Worm (Caenorhabditis elegans) whole organism, L3 larva: ENCODE data around the gene pho-7.

Source experiments
- ZK546.5 ChIP-seq: sonication (generic microtip); optimal IDR thresholded peaks from 2 replicates; lab custom pipeline; 2017; ENCODE audit warnings: missing biosample characterization, missing genetic modification characterization
- aly-2 ChIP-seq: fragments of 150-350 bp; optimal IDR thresholded peaks from 2 replicates; lab custom pipeline; 2014; ENCODE audit warnings: missing biosample characterization, missing genetic modification characterization
- ceh-28 ChIP-seq: fragments of 150-350 bp; optimal IDR thresholded peaks from 2 replicates; lab custom pipeline; 2014; ENCODE audit warnings: missing biosample characterization, missing genetic modification reagents, missing genetic modification characterization
- ceh-82 ChIP-seq: fragments of 150-350 bp; optimal IDR thresholded peaks from 2 replicates; lab custom pipeline; 2014; ENCODE audit warnings: missing biosample characterization, missing genetic modification characterization
- ceh-9 ChIP-seq: sonication (generic microtip); optimal IDR thresholded peaks from 2 replicates; lab custom pipeline; 2018; ENCODE audit warnings: missing biosample characterization, missing genetic modification characterization
- daf-12 ChIP-seq: fragments of 150-350 bp; optimal IDR thresholded peaks from 2 replicates; lab custom pipeline; 2014; ENCODE audit warnings: missing biosample characterization, missing genetic modification reagents, missing genetic modification characterization
- egl-27 ChIP-seq: sonication (generic microtip); optimal IDR thresholded peaks from 4 replicates; lab custom pipeline; 2017; ENCODE audit warnings: missing biosample characterization, missing genetic modification reagents, missing genetic modification characterization
- elt-1 ChIP-seq: fragments of 150-350 bp; optimal IDR thresholded peaks from 2 replicates; lab custom pipeline; 2014; ENCODE audit warnings: missing biosample characterization, missing genetic modification characterization
- elt-2 ChIP-seq: sonication (generic microtip); optimal IDR thresholded peaks from 2 replicates; lab custom pipeline; 2016; ENCODE audit warnings: missing genetic modification reagents, mild to moderate bottlenecking, missing genetic modification characterization, missing compliant biosample characterization
- elt-3 ChIP-seq, 3 experiments: fragments of 150-350 bp in 1 of 3; sonication (generic microtip) in 2 of 3; optimal IDR thresholded peaks; 2 replicates in 2 of 3; 4 replicates in 1 of 3; lab custom pipeline; 2014 to 2017; ENCODE audit warnings: missing biosample characterization in 3 of 3, missing genetic modification characterization in 3 of 3
- eor-1 ChIP-seq, 2 experiments: fragments of 150-350 bp; optimal IDR thresholded peaks; 2 replicates each; lab custom pipeline; 2014 to 2018; ENCODE audit warnings: missing biosample characterization in 2 of 2, missing genetic modification characterization in 2 of 2
- fkh-2 ChIP-seq: fragments of 150-350 bp; optimal IDR thresholded peaks from 2 replicates; lab custom pipeline; 2014; ENCODE audit warnings: missing biosample characterization, missing genetic modification reagents, missing genetic modification characterization
- jun-1 ChIP-seq: fragments of 150-350 bp; optimal IDR thresholded peaks from 2 replicates; lab custom pipeline; 2014; ENCODE audit warnings: missing biosample characterization, missing genetic modification reagents, missing genetic modification characterization
- lin-39 ChIP-seq: fragments of 150-350 bp; optimal IDR thresholded peaks from 2 replicates; lab custom pipeline; 2018; ENCODE audit warnings: missing biosample characterization, missing genetic modification reagents, missing genetic modification characterization
- mdl-1 ChIP-seq: fragments of 150-350 bp; optimal IDR thresholded peaks from 2 replicates; lab custom pipeline; 2014; ENCODE audit warnings: missing biosample characterization, missing genetic modification characterization
- mml-1 ChIP-seq: fragments of 150-350 bp; sonication (generic microtip); optimal IDR thresholded peaks from 3 replicates; lab custom pipeline; 2014; ENCODE audit warnings: missing biosample characterization, missing genetic modification characterization
- nfya-1 ChIP-seq: sonication (generic microtip); optimal IDR thresholded peaks from 2 replicates; lab custom pipeline; 2017; ENCODE audit warnings: missing genetic modification characterization, mild to moderate bottlenecking, missing compliant biosample characterization, antibody characterized with exemption, moderate library complexity; ENCODE audit not compliant: insufficient read depth
- nhr-11 ChIP-seq: fragments of 150-350 bp; optimal IDR thresholded peaks from 2 replicates; lab custom pipeline; 2014; ENCODE audit warnings: missing biosample characterization, missing genetic modification characterization
- nhr-12 ChIP-seq: fragments of 150-350 bp; optimal IDR thresholded peaks from 2 replicates; lab custom pipeline; 2014; ENCODE audit warnings: missing biosample characterization, missing genetic modification characterization
- nhr-23 ChIP-seq: fragments of 150-350 bp; optimal IDR thresholded peaks from 2 replicates; lab custom pipeline; 2014; ENCODE audit warnings: missing biosample characterization, missing genetic modification reagents, missing genetic modification characterization
- nhr-237 ChIP-seq: fragments of 150-350 bp; optimal IDR thresholded peaks from 2 replicates; lab custom pipeline; 2014; ENCODE audit warnings: missing biosample characterization, missing genetic modification characterization
- nhr-67 ChIP-seq: fragments of 150-350 bp; optimal IDR thresholded peaks from 2 replicates; lab custom pipeline; 2014; ENCODE audit warnings: missing biosample characterization, missing genetic modification characterization
- nhr-76 ChIP-seq: fragments of 150-350 bp; sonication (generic microtip); optimal IDR thresholded peaks from 5 replicates; lab custom pipeline; 2014; ENCODE audit warnings: missing biosample characterization, missing genetic modification characterization
- nhr-77 ChIP-seq: fragments of 150-350 bp; optimal IDR thresholded peaks from 2 replicates; lab custom pipeline; 2014; ENCODE audit warnings: missing biosample characterization, missing genetic modification characterization
- pha-4 ChIP-seq: fragments of 150-350 bp; optimal IDR thresholded peaks from 2 replicates; lab custom pipeline; 2014; ENCODE audit warnings: missing biosample characterization, missing genetic modification reagents, missing genetic modification characterization
- pqm-1 ChIP-seq: fragments of 150-350 bp; optimal IDR thresholded peaks from 2 replicates; lab custom pipeline; 2017; ENCODE audit warnings: missing biosample characterization, missing genetic modification characterization, inconsistent platforms
- sea-2 ChIP-seq: fragments of 150-350 bp; sonication (generic microtip); optimal IDR thresholded peaks from 4 replicates; lab custom pipeline; 2014; ENCODE audit warnings: missing biosample characterization, missing genetic modification reagents, missing genetic modification characterization
- skn-1 ChIP-seq: fragments of 150-350 bp; optimal IDR thresholded peaks from 2 replicates; lab custom pipeline; 2014; ENCODE audit warnings: missing biosample characterization, missing genetic modification characterization
- snpc-4 ChIP-seq: fragments of 150-350 bp; optimal IDR thresholded peaks from 2 replicates; lab custom pipeline; 2014; ENCODE audit warnings: missing biosample characterization, missing genetic modification characterization
- unc-39 ChIP-seq: sonication (generic microtip); optimal IDR thresholded peaks from 4 replicates; lab custom pipeline; 2017; ENCODE audit warnings: missing biosample characterization, missing genetic modification characterization
- unc-62 ChIP-seq: fragments of 150-350 bp; sonication (generic microtip); optimal IDR thresholded peaks from 4 replicates; lab custom pipeline; 2014; ENCODE audit warnings: missing biosample characterization, missing genetic modification reagents, missing genetic modification characterization
- zag-1 ChIP-seq: fragments of 150-350 bp; optimal IDR thresholded peaks from 2 replicates; lab custom pipeline; 2014; ENCODE audit warnings: missing biosample characterization, missing genetic modification characterization
- ztf-4 ChIP-seq: fragments of 150-350 bp; optimal IDR thresholded peaks from 2 replicates; lab custom pipeline; 2014; ENCODE audit warnings: missing biosample characterization, missing genetic modification characterization

pho-7 gene

ce11 chrX:10900079-10900724, 41.0 kb downstream of the pho-7 start, which contains the start of gene suca-1 (continued):
- TF ChIP-seq ceh-82 (no peak), unc-39 (no peak), mml-1 (tag; lab: Kevin White, UChicago) (no peak), pha-4 (tag; lab: Kevin White, UChicago) (no peak), sea-2 (GFP tag; lab: Kevin White, UChicago) (no peak), egl-27 (tag; lab: Kevin White, UChicago) (no peak), elt-2 (tag; lab: Kevin White, UChicago) (peak; percentile 68), aly-2 (tag; lab: Kevin White, UChicago) (no peak), nfya-1 (tag; lab: Kevin White, UChicago) (no peak), nhr-77 (tag; lab: Kevin White, UChicago) (no peak)

DNA sequence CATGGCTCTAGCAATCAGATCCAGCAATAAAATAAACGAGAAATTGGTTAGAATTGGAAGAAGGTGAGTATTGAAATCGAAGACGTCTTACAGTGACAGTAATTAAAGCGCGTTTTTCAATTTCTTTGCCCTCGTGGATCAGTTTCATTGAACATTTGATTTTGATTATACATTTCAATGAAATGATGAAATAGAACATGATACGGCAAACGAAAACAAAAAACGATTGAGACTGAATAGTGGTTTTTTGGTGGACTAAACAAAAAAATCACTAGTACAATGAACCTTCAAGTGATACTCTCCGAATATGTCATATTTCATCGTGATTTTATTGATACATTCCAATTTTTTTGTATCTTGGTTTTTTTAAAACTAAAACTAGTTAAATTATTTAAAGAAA, 44.7 kb downstream of the pho-7 start, which contains the start of gene haly-1:
Gene haly-1 (minus strand): TSS at position 101 of the 400 bp plus-strand sequence.
- TF ChIP-seq nhr-76 (tag; lab: Kevin White, UChicago) (no peak), nhr-77 (tag; lab: Kevin White, UChicago) (no peak), ceh-82 (no peak), nhr-11 (tag; lab: Kevin White, UChicago) (no peak), nhr-23 (tag; lab: Kevin White, UChicago) (no peak)

ce11 chrX:10891890-10892289, 49.3 kb downstream of the pho-7 start, which contains the start of gene F47B10.3:
F47B10.3 (plus strand) TSS chrX:10892190.
- TF ChIP-seq nhr-11 (tag; lab: Kevin White, UChicago): no peak
- no peak for TF ChIP-seq fkh-2
- no peak for TF ChIP-seq jun-1 (tag; lab: Kevin White, UChicago)
- no peak for TF ChIP-seq skn-1 (tag; lab: Kevin White, UChicago)
- TF ChIP-seq nhr-67 (tag; lab: Kevin White, UChicago): no peak
- no peak for TF ChIP-seq aly-2 (tag; lab: Kevin White, UChicago)
- no peak for TF ChIP-seq nhr-23 (tag; lab: Kevin White, UChicago)
- no peak for TF ChIP-seq nhr-237 (tag; lab: Kevin White, UChicago)
- no peak for TF ChIP-seq snpc-4
- TF ChIP-seq ztf-4 (tag; lab: Kevin White, UChicago): no peak
- no peak for TF ChIP-seq zag-1 (tag; lab: Kevin White, UChicago)
- no peak for TF ChIP-seq mdl-1 (tag; lab: Kevin White, UChicago)
- TF ChIP-seq nhr-12 (tag; lab: Kevin White, UChicago): no peak
- no peak for TF ChIP-seq lin-39 (tag; lab: Kevin White, UChicago)
- TF ChIP-seq pqm-1 (tag; lab: Kevin White, UChicago): no peak
- TF ChIP-seq nhr-76 (tag; lab: Kevin White, UChicago): no peak
- no peak for TF ChIP-seq elt-1
- no peak for TF ChIP-seq ceh-28 (tag; lab: Kevin White, UChicago)
- no peak for TF ChIP-seq ZK546.5

ce11 chrX:10890965-10891364, 50.2 kb downstream of the pho-7 start, which contains the start of gene F47B10.4:
F47B10.4 (plus strand) TSS chrX:10891265.
- no peak for TF ChIP-seq daf-12
- no peak for TF ChIP-seq ZK546.5
- no peak for TF ChIP-seq unc-62 (GFP tag; lab: Kevin White, UChicago)
- no peak for TF ChIP-seq ztf-4 (tag; lab: Kevin White, UChicago)
- no peak for TF ChIP-seq pha-4 (tag; lab: Kevin White, UChicago)
- no peak for TF ChIP-seq nhr-237 (tag; lab: Kevin White, UChicago)
- no peak for TF ChIP-seq elt-1
- no peak for TF ChIP-seq elt-2 (tag; lab: Kevin White, UChicago)
- no peak for TF ChIP-seq elt-3 (tag; optimal IDR thresholded peaks at IDR 0.05; lab: Kevin White, UChicago)
- no peak for TF ChIP-seq ceh-9 (tag; lab: Kevin White, UChicago)
- no peak for TF ChIP-seq eor-1 (tag; optimal IDR thresholded peaks at IDR 0.05; lab: Kevin White, UChicago)

ce11 chrX:10890456-10890855, 50.7 kb downstream of the pho-7 start, which contains the start of gene F47B10.5:
F47B10.5 (minus strand) TSS chrX:10890556.
- TF ChIP-seq skn-1 (tag; lab: Kevin White, UChicago): no peak
